Worm (Caenorhabditis elegans) whole organism, midembryonic: ENCODE results near the gene ZK354.6.

Source experiments
- T22C8.4 ChIP-seq: fragments of 200-800 bp; sonication (Bioruptor generic); IDR thresholded peaks from 2 replicates; pipeline ENCODE4 v1.3.6; 2022; ENCODE audit warnings: missing genetic modification characterization, missing compliant biosample characterization
- cog-1 ChIP-seq: sonication (generic microtip); optimal IDR thresholded peaks from 2 replicates; lab custom pipeline; 2016; ENCODE audit warnings: missing genetic modification characterization, missing compliant biosample characterization
- flt-1 ChIP-seq: fragments of 200-800 bp; sonication (Bioruptor generic); IDR thresholded peaks from 2 replicates; pipeline ENCODE4 v1.3.6; 2022; ENCODE audit warnings: missing genetic modification characterization, missing compliant biosample characterization
- klf-2 ChIP-seq: fragments of 200-800 bp; sonication (Bioruptor generic); conservative IDR thresholded peaks from 2 replicates; pipeline ENCODE4 v1.3.6; 2022; ENCODE audit warnings: missing genetic modification reagents, missing genetic modification characterization, missing compliant biosample characterization
- med-1 ChIP-seq: sonication (generic microtip); optimal IDR thresholded peaks from 2 replicates; lab custom pipeline; 2017; ENCODE audit warnings: missing genetic modification characterization, mild to moderate bottlenecking, missing compliant biosample characterization, antibody characterized with exemption, missing genetic modification reagents; ENCODE audit not compliant: insufficient read depth
- ref-1 ChIP-seq: fragments of 200-800 bp; sonication (Bioruptor generic); conservative IDR thresholded peaks from 2 replicates; pipeline ENCODE4 v1.3.6; 2022; ENCODE audit warnings: missing genetic modification reagents, missing genetic modification characterization, missing compliant biosample characterization
- tab-1 ChIP-seq: fragments of 200-800 bp; sonication (Bioruptor generic); IDR thresholded peaks from 2 replicates; pipeline ENCODE4 v1.3.6; 2022; ENCODE audit warnings: missing genetic modification characterization, missing compliant biosample characterization
- ztf-23 ChIP-seq: fragments of 200-800 bp; sonication (Bioruptor generic); IDR thresholded peaks from 2 replicates; pipeline ENCODE4 v1.3.6; 2022; ENCODE audit warnings: missing genetic modification reagents, missing genetic modification characterization, missing compliant biosample characterization
- ztf-29 ChIP-seq: fragments of 200-800 bp; sonication (Bioruptor generic); IDR thresholded peaks from 2 replicates; pipeline ENCODE4 v1.3.6; 2022; ENCODE audit warnings: missing genetic modification reagents, missing genetic modification characterization, missing compliant biosample characterization

ZK354.6 gene

ce11 chrIV:5297436-5298012 lies at the start of gene ZK354.6, which contains the start of gene msp-113:
TSS of gene ZK354.6 (minus strand) at chrIV:5297536.
TSS of gene msp-113 (plus strand) at chrIV:5297962.
- no peak for TF ChIP-seq ref-1 (GFP tag; lab: Robert Waterston, UW)
- no peak for TF ChIP-seq ztf-29 (GFP tag; lab: Robert Waterston, UW)
- no peak for TF ChIP-seq T22C8.4 (GFP tag; lab: Robert Waterston, UW)
- TF ChIP-seq med-1, result no peak

ce11 chrIV:5344168-5344567 lies 46.8 kb upstream of the ZK354.6 start:
- TF ChIP-seq ref-1 (GFP tag; lab: Robert Waterston, UW), result no peak
- no peak for TF ChIP-seq tab-1 (GFP tag; lab: Robert Waterston, UW)
- TF ChIP-seq ztf-23 (GFP tag; lab: Robert Waterston, UW), result no peak

ce11 chrIV:5339255-5339654 lies 41.9 kb upstream of the ZK354.6 start, which contains the start of gene Y4C6B.2:
TSS of gene Y4C6B.2 (plus strand) at chrIV:5339574.
- TF ChIP-seq klf-2 (GFP tag; lab: Robert Waterston, UW), result no peak
- TF ChIP-seq ztf-23 (GFP tag; lab: Robert Waterston, UW), result no peak
- TF ChIP-seq ref-1 (GFP tag; lab: Robert Waterston, UW), result no peak
- TF ChIP-seq flt-1 (GFP tag; lab: Robert Waterston, UW), result no peak
- no peak for TF ChIP-seq med-1
- TF ChIP-seq cog-1, result no peak
- TF ChIP-seq tab-1 (GFP tag; lab: Robert Waterston, UW), result no peak
- no peak for TF ChIP-seq ztf-29 (GFP tag; lab: Robert Waterston, UW)
- no peak for TF ChIP-seq T22C8.4 (GFP tag; lab: Robert Waterston, UW)

ce11 chrIV:5337649-5338048 lies 40.3 kb upstream of the ZK354.6 start:
- TF ChIP-seq cog-1 (no peak), T22C8.4 (GFP tag; lab: Robert Waterston, UW) (no peak), flt-1 (GFP tag; lab: Robert Waterston, UW) (no peak), tab-1 (GFP tag; lab: Robert Waterston, UW) (no peak), ref-1 (GFP tag; lab: Robert Waterston, UW) (no peak), klf-2 (GFP tag; lab: Robert Waterston, UW) (no peak), ztf-23 (GFP tag; lab: Robert Waterston, UW) (no peak)

- TF ChIP-seq ztf-29 (GFP tag; lab: Robert Waterston, UW) (0 out of 2 replicates have a peak, but pooled peaks have one; percentile 50), T22C8.4 (GFP tag; lab: Robert Waterston, UW) (no peak), cog-1 (no peak), ztf-23 (GFP tag; lab: Robert Waterston, UW) (peak; percentile 85), flt-1 (GFP tag; lab: Robert Waterston, UW) (no peak; the same call in 1 of the 2 replicates)
Observed at ce11 chrIV:5334518-5334917, 37.2 kb upstream of the ZK354.6 start.

- no peak for TF ChIP-seq ztf-29 (GFP tag; lab: Robert Waterston, UW)
- TF ChIP-seq ref-1 (GFP tag; lab: Robert Waterston, UW), result no peak
- TF ChIP-seq T22C8.4 (GFP tag; lab: Robert Waterston, UW), result no peak
- no peak for TF ChIP-seq tab-1 (GFP tag; lab: Robert Waterston, UW)
- TF ChIP-seq klf-2 (GFP tag; lab: Robert Waterston, UW), result no peak
- TF ChIP-seq med-1, result no peak
- TF ChIP-seq cog-1, result no peak
- TF ChIP-seq flt-1 (GFP tag; lab: Robert Waterston, UW), result no peak
- TF ChIP-seq ztf-23 (GFP tag; lab: Robert Waterston, UW), result no peak
Observed at ce11 chrIV:5333484-5333883, 36.1 kb upstream of the ZK354.6 start.

ce11 chrIV:5332178-5332577 lies 34.8 kb upstream of the ZK354.6 start, which contains the start of gene Y4C6B.3:
TSS of gene Y4C6B.3 (plus strand) at chrIV:5332478.
- TF ChIP-seq med-1 (no peak), ztf-29 (GFP tag; lab: Robert Waterston, UW) (no peak), klf-2 (GFP tag; lab: Robert Waterston, UW) (no peak), ztf-23 (GFP tag; lab: Robert Waterston, UW) (no peak), flt-1 (GFP tag; lab: Robert Waterston, UW) (no peak), tab-1 (GFP tag; lab: Robert Waterston, UW) (no peak), T22C8.4 (GFP tag; lab: Robert Waterston, UW) (no peak), ref-1 (GFP tag; lab: Robert Waterston, UW) (no peak), cog-1 (no peak)

ce11 chrIV:5326144-5326543 lies 28.8 kb upstream of the ZK354.6 start, which contains the start of gene Y4C6B.4:
TSS of gene Y4C6B.4 (plus strand) at chrIV:5326444.
- TF ChIP-seq ztf-23 (GFP tag; lab: Robert Waterston, UW) (no peak), med-1 (no peak), T22C8.4 (GFP tag; lab: Robert Waterston, UW) (no peak), flt-1 (GFP tag; lab: Robert Waterston, UW) (no peak), klf-2 (GFP tag; lab: Robert Waterston, UW) (no peak), tab-1 (GFP tag; lab: Robert Waterston, UW) (no peak), ref-1 (GFP tag; lab: Robert Waterston, UW) (no peak), cog-1 (no peak), ztf-29 (GFP tag; lab: Robert Waterston, UW) (no peak)

- no peak for TF ChIP-seq tab-1 (GFP tag; lab: Robert Waterston, UW)
- no peak for TF ChIP-seq ref-1 (GFP tag; lab: Robert Waterston, UW)
- no peak for TF ChIP-seq flt-1 (GFP tag; lab: Robert Waterston, UW)
- TF ChIP-seq med-1, result no peak
- TF ChIP-seq klf-2 (GFP tag; lab: Robert Waterston, UW), result no peak
- TF ChIP-seq cog-1, result no peak
- no peak for TF ChIP-seq ztf-23 (GFP tag; lab: Robert Waterston, UW)
- no peak for TF ChIP-seq ztf-29 (GFP tag; lab: Robert Waterston, UW)
- TF ChIP-seq T22C8.4 (GFP tag; lab: Robert Waterston, UW), result no peak
Observed at ce11 chrIV:5318835-5319303, 21.5 kb upstream of the ZK354.6 start, which contains the start of gene slc-46A. TSS of gene slc-46A (plus strand) at chrIV:5319253.
